Worm (Caenorhabditis elegans): ENCODE measurements around the gene ulp-3.

Gene ulp-3

DNA sequence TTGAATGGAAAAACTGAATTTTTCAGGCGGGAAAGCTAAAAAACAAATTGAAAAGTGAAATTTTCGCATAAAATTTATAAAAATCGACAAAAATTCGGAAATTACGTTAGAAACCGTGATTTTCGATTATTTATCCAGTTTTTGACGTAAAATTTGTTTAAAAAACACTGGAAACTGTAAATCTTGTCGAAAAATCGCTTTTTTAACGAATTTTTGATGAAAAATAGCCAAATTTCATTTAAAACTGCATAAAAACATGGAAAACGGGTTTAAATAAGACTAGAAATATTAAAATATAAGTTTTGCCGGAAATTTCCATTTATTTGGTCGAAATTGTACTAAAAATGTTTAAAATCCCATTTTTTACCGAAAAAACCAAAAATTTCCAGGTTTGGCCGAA, 39.3 kb upstream of the ulp-3 start:
- no peak for TF ChIP-seq nhr-237 (tag; optimal IDR thresholded peaks at IDR 0.05)
- no peak for TF ChIP-seq ztf-11 (tag; optimal IDR thresholded peaks at IDR 0.05)
- no peak for TF ChIP-seq unc-62 (GFP tag; optimal IDR thresholded peaks at IDR 0.05)

- no peak for TF ChIP-seq ceh-83 (GFP tag; optimal IDR thresholded peaks at IDR 0.05)
- TF ChIP-seq sem-2 (GFP tag; optimal IDR thresholded peaks at IDR 0.05) = no peak
- no peak for TF ChIP-seq lin-32 (GFP tag; optimal IDR thresholded peaks at IDR 0.05)
- no peak for TF ChIP-seq elt-1 (tag; optimal IDR thresholded peaks at IDR 0.05; ENCODE audit: borderline replicate concordance, insufficient read depth)
- TF ChIP-seq tbx-8 (GFP tag; optimal IDR thresholded peaks at IDR 0.05) = no peak
- TF ChIP-seq drap-1 (GFP tag; optimal IDR thresholded peaks at IDR 0.05) = no peak
- no peak for TF ChIP-seq cnd-1 (tag; optimal IDR thresholded peaks at IDR 0.05)
- TF ChIP-seq flh-1 (GFP tag; optimal IDR thresholded peaks at IDR 0.05) = no peak
- TF ChIP-seq zip-8 (tag; optimal IDR thresholded peaks at IDR 0.05) = no peak
- no peak for TF ChIP-seq blmp-1 (tag; optimal IDR thresholded peaks at IDR 0.05)
- TF ChIP-seq unc-39 (tag; optimal IDR thresholded peaks at IDR 0.05) = no peak
- TF ChIP-seq ces-1 (GFP tag; optimal IDR thresholded peaks at IDR 0.05) = no peak
- TF ChIP-seq elt-3 (tag; optimal IDR thresholded peaks at IDR 0.05) = no peak
- TF ChIP-seq ceh-39 (tag; optimal IDR thresholded peaks at IDR 0.05) = no peak
- TF ChIP-seq unc-120 (tag; optimal IDR thresholded peaks at IDR 0.05; ENCODE audit: poor library complexity, severe bottlenecking) = no peak
- TF ChIP-seq lin-13 (tag; optimal IDR thresholded peaks at IDR 0.05) = no peak
- TF ChIP-seq mab-5 (tag; optimal IDR thresholded peaks at IDR 0.05) = no peak
- no peak for TF ChIP-seq sptf-1 (tag; optimal IDR thresholded peaks at IDR 0.05)
- TF ChIP-seq nhr-2 (tag; optimal IDR thresholded peaks at IDR 0.05) = no peak
Observed at ce11 chrIV:1945200-1945599, 18.2 kb upstream of the ulp-3 start.

DNA sequence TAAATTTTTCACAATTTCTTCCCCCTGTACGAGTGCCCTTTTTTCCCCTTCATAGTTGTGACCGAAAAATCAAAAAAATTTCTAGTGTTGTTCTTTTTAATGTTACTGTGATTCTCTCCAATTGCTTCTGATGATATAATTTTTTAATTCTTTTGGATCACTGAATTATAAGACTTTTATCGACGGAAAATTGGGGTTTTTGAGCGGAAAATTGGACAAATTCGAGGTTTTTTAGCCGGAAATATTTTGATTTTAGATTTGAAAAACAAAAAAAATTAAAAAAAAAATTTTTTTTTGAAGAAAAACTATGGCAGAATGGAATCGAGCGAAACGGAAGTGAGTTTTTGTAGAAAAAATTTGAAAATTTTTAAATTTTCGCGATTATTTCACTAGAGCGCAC, 15.5 kb upstream of the ulp-3 start, which contains the start of gene tsen-54:
Gene tsen-54, plus strand, starts transcription at position 301 of the 400 bp plus-strand sequence.
- TF ChIP-seq pha-4 (tag; optimal IDR thresholded peaks at IDR 0.05) (no peak), lin-13 (tag; optimal IDR thresholded peaks at IDR 0.05) (no peak), blmp-1 (tag; optimal IDR thresholded peaks at IDR 0.05) (no peak), flh-1 (GFP tag; optimal IDR thresholded peaks at IDR 0.05) (no peak)

DNA sequence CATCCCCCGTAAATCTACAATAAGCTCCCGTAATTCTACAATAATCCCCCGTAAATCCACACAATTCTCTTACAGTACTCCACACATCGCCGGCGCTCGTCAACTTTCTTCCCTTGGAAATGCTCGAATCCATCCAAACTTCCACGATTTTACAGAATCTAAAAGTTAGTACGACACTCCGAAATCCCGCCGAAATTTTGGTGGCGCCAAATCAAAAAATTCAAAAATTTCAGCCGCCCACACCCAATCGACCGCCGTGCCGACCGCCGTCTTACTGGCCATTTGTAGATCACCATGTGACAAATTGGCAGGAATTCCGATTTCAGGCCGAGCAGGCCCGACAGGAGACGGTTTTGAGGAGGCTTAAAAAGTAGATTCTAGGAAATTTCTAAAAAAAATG, 11.1 kb upstream of the ulp-3 start:
- TF ChIP-seq nhr-12 (tag; optimal IDR thresholded peaks at IDR 0.05) (no peak), lin-32 (GFP tag; optimal IDR thresholded peaks at IDR 0.05) (no peak), mab-5 (tag; optimal IDR thresholded peaks at IDR 0.05) (no peak), bed-3 (GFP tag; optimal IDR thresholded peaks at IDR 0.05) (no peak), zip-8 (tag; optimal IDR thresholded peaks at IDR 0.05) (no peak), drap-1 (GFP tag; optimal IDR thresholded peaks at IDR 0.05) (no peak), nhr-76 (tag; optimal IDR thresholded peaks at IDR 0.05) (no peak), hlh-1 (tag; optimal IDR thresholded peaks at IDR 0.05) (no peak), flh-1 (GFP tag; optimal IDR thresholded peaks at IDR 0.05) (no peak)

DNA sequence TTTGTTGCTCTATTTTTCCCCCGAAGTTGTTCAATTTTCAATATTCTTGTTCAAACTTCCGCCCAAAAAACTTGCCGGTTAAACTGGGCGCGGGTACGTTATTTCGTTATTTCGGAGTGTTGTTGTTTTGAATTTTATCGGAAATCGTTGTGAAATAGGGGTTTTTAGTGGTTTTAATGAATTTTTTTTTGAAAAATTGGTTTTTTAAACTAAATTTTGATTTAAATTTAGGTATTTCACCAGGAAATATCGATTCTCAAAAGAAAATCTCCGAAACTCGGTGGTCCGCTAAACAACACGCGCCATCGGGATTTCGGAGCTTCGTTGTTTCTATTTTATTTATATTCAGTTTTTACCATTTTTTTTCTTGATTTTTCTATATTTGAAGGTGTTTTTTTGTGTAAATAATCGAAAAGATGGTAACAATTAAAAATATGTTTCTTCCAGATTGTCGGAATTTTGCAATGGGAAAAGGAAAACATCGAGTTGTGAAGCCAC, 10.3 kb upstream of the ulp-3 start, which contains the start of gene F52C12.2:
Gene F52C12.2, plus strand, starts transcription at position 448 of the 498 bp plus-strand sequence.
- TF ChIP-seq mep-1 (tag; optimal IDR thresholded peaks at IDR 0.05) (peak; percentile 32), snpc-4 (tag; optimal IDR thresholded peaks at IDR 0.05) (no peak), ceh-39 (tag; optimal IDR thresholded peaks at IDR 0.05) (peak; percentile 1), lin-13 (tag; optimal IDR thresholded peaks at IDR 0.05) (peak; percentile 41), unc-39 (tag; optimal IDR thresholded peaks at IDR 0.05) (no peak), ces-1 (GFP tag; optimal IDR thresholded peaks at IDR 0.05) (peak; percentile 79)

DNA sequence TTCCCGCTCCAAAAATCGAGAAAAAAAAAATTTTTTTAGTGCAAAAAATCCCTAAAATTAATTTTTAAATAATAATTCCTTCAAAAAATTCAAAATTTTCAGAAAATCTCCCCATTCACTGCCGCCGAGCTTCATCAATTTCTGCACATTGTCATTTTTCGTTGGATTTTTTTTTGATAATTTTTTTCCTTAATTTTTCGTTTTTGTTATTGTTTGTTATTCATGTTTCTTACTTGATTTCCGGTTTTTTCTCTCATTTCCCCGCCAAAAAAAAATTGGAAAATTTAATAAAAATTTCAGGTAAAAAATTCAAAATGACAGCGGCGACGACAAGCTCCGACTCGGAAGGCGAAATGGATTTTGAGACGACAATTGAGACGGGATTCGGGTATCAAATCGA, 7.0 kb upstream of the ulp-3 start, which contains the start of gene F52C12.6:
Gene F52C12.6, plus strand, starts transcription at position 301 of the 400 bp plus-strand sequence.
- TF ChIP-seq sptf-1 (tag; optimal IDR thresholded peaks at IDR 0.05) (no peak), lsy-2 (tag; optimal IDR thresholded peaks at IDR 0.05) (no peak), lin-32 (GFP tag; optimal IDR thresholded peaks at IDR 0.05) (no peak)

Data from whole organism, mixed stage, embryonic.